Worm (Caenorhabditis elegans): ENCODE results near the gene sav-1.

sav-1 gene

DNA sequence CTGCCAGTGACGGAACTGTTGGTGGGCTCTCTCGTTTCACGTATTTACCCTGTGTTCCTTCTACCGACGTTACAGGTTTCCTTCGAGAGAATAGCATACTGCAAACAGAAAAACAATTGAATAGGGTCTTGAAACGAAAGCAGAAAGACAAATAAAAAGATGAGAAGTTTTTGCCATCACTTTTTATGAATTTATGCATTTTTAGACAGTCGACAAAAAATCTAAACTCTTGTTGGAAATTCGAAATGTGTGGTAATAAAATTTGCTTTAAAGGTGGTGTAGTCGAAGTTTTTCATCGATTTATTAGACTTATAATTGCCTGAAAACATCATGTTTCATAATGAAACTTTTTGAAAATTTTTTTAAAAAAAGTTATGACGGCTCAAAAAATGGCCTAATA lies at the start of gene sav-1:
Gene sav-1 (minus strand): TSS at position 101 of the 400 bp plus-strand sequence.
- TF ChIP-seq mdl-1 (tag; optimal IDR thresholded peaks at IDR 0.05) (no peak), unc-39 (tag; optimal IDR thresholded peaks at IDR 0.05) (no peak), nhr-11 (tag; optimal IDR thresholded peaks at IDR 0.05) (no peak), nfya-1 (tag; optimal IDR thresholded peaks at IDR 0.05; ENCODE audit: insufficient read depth) (no peak), nhr-28 (tag; optimal IDR thresholded peaks at IDR 0.05) (no peak), ztf-11 (tag; optimal IDR thresholded peaks at IDR 0.05) (no peak), lin-39 (tag; optimal IDR thresholded peaks at IDR 0.05) (no peak), zag-1 (tag; optimal IDR thresholded peaks at IDR 0.05) (no peak), fos-1 (tag; optimal IDR thresholded peaks at IDR 0.05) (no peak), elt-2 (tag; optimal IDR thresholded peaks at IDR 0.05) (no peak), pha-4 (tag; optimal IDR thresholded peaks at IDR 0.05) (no peak), nhr-237 (tag; optimal IDR thresholded peaks at IDR 0.05) (no peak), ZK546.5 (tag; optimal IDR thresholded peaks at IDR 0.05) (no peak), egl-5 (tag; optimal IDR thresholded peaks at IDR 0.05) (no peak), jun-1 (tag; optimal IDR thresholded peaks at IDR 0.05) (no peak), ceh-9 (tag; optimal IDR thresholded peaks at IDR 0.05) (no peak), nhr-76 (tag; optimal IDR thresholded peaks at IDR 0.05) (no peak), ceh-16 (tag; optimal IDR thresholded peaks at IDR 0.05) (no peak)

DNA sequence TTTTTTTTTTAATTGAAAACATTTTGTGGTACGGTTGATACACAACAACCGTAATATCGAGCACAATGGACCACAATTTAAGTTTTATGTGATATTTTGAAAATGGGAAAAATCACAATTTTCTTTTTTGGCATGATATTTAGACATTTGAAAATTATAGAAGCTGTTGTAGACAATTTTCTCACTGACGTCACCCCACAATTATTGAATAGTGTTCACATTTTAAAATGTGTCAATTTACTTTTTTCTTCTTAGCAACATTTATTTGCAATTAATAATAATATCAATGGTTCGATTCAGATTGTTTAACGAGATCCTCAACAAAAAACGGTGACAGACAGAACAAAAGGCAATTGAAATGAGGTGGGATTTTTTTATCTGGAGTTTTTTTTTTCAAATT lies 48.4 kb upstream of the sav-1 start, which contains the start of gene T01B6.1:
Gene T01B6.1 (plus strand): TSS at position 301 of the 400 bp plus-strand sequence.
- TF ChIP-seq pha-4 (tag; optimal IDR thresholded peaks at IDR 0.05) (no peak), sea-2 (GFP tag; optimal IDR thresholded peaks at IDR 0.05) (no peak), nfya-1 (tag; optimal IDR thresholded peaks at IDR 0.05; ENCODE audit: insufficient read depth) (no peak), mdl-1 (tag; optimal IDR thresholded peaks at IDR 0.05) (no peak), nhr-237 (tag; optimal IDR thresholded peaks at IDR 0.05) (no peak), elt-1 (tag; optimal IDR thresholded peaks at IDR 0.05) (no peak), fkh-10 (GFP tag; optimal IDR thresholded peaks at IDR 0.05) (no peak), daf-12 (tag; optimal IDR thresholded peaks at IDR 0.05) (no peak), aly-2 (tag; optimal IDR thresholded peaks at IDR 0.05) (no peak), lin-15B (tag; optimal IDR thresholded peaks at IDR 0.05) (no peak), ztf-11 (tag; optimal IDR thresholded peaks at IDR 0.05) (no peak), ztf-4 (tag; optimal IDR thresholded peaks at IDR 0.05) (no peak), eor-1 (tag; optimal IDR thresholded peaks at IDR 0.05) (no peak)

DNA sequence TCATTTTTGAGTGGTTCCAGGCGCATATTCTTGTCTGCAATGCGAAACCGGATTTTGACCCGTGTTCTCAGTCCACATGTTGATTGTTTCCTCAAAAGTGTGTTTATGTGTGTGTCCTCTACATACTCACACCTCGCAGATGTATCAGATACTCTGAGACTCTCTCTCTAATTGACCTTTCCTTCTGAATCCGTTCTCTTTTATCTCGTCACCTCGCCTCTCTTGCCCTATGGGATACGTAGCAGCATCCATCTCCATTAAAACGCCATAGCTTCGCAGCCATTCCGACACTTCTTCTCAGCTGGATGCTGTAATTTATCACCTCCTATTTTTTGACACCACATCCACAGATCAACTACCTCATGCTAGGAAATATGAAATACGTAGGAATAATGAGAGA lies 43.5 kb upstream of the sav-1 start:
- TF ChIP-seq jun-1 (tag; optimal IDR thresholded peaks at IDR 0.05) (no peak), ceh-9 (tag; optimal IDR thresholded peaks at IDR 0.05) (no peak), nhr-25 (tag; optimal IDR thresholded peaks at IDR 0.05) (peak; percentile 23)

DNA sequence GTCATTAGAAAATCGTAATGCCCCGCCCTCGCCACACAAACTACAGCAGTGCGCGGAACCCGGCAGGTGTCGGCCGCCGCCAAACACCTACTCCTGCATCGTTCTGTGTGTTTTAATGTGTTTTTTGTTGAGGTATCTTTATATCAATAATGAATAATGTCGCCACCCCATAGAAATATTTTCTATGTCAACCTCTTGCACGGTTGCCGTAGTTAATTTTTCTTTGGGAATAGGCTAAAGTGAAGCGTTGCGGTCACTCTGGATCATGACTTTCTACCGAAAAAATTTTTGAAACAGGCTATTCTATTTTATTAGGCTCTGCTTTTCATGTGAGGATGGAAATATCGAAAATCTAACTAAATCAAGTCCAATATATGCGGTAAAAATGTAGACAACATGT lies 41.9 kb upstream of the sav-1 start:
- TF ChIP-seq fkh-10 (GFP tag; optimal IDR thresholded peaks at IDR 0.05) (no peak), nhr-25 (tag; optimal IDR thresholded peaks at IDR 0.05) (peak; percentile 6), nhr-77 (tag; optimal IDR thresholded peaks at IDR 0.05) (no peak), snpc-4 (tag; optimal IDR thresholded peaks at IDR 0.05) (peak; percentile 98), nhr-12 (tag; optimal IDR thresholded peaks at IDR 0.05) (no peak), unc-62 (GFP tag; optimal IDR thresholded peaks at IDR 0.05) (no peak), nfya-1 (tag; optimal IDR thresholded peaks at IDR 0.05; ENCODE audit: insufficient read depth) (peak; percentile 26), ztf-4 (tag; optimal IDR thresholded peaks at IDR 0.05) (no peak), hmg-11 (tag; optimal IDR thresholded peaks at IDR 0.05) (peak; percentile 9), jun-1 (tag; optimal IDR thresholded peaks at IDR 0.05) (no peak), ceh-9 (tag; optimal IDR thresholded peaks at IDR 0.05) (no peak), nhr-43 (tag; optimal IDR thresholded peaks at IDR 0.05; ENCODE audit: poor library complexity, severe bottlenecking) (no peak), ZK546.5 (tag; optimal IDR thresholded peaks at IDR 0.05) (no peak), zag-1 (tag; optimal IDR thresholded peaks at IDR 0.05) (no peak), aly-2 (tag; optimal IDR thresholded peaks at IDR 0.05) (no peak), ceh-82 (tag; optimal IDR thresholded peaks at IDR 0.05) (no peak), egl-5 (tag; optimal IDR thresholded peaks at IDR 0.05) (no peak), unc-39 (tag; optimal IDR thresholded peaks at IDR 0.05) (no peak), elt-3 (tag; optimal IDR thresholded peaks at IDR 0.05) (peak in 2 of 3 experiments; percentile 28 to 52), sea-2 (GFP tag; optimal IDR thresholded peaks at IDR 0.05) (no peak), ama-1 (optimal IDR thresholded peaks at IDR 0.05) (peak; percentile 90), lin-39 (tag; optimal IDR thresholded peaks at IDR 0.05) (no peak), nhr-67 (tag; optimal IDR thresholded peaks at IDR 0.05) (no peak), pqm-1 (tag; optimal IDR thresholded peaks at IDR 0.05) (peak; percentile 30), fkh-2 (tag; optimal IDR thresholded peaks at IDR 0.05) (no peak), elt-2 (tag; optimal IDR thresholded peaks at IDR 0.05) (peak; percentile 14), mml-1 (tag; optimal IDR thresholded peaks at IDR 0.05) (no peak), nhr-23 (tag; optimal IDR thresholded peaks at IDR 0.05) (peak; percentile 13), pha-4 (tag; optimal IDR thresholded peaks at IDR 0.05) (peak; percentile 17), lsy-12 (tag; optimal IDR thresholded peaks at IDR 0.05) (peak; percentile 7), lin-15B (tag; optimal IDR thresholded peaks at IDR 0.05) (no peak), R02D3.7 (tag; optimal IDR thresholded peaks at IDR 0.05) (no peak), fos-1 (tag; optimal IDR thresholded peaks at IDR 0.05) (no peak), eor-1 (tag; optimal IDR thresholded peaks at IDR 0.05) (no peak), nhr-28 (tag; optimal IDR thresholded peaks at IDR 0.05) (no peak), nhr-76 (tag; optimal IDR thresholded peaks at IDR 0.05) (no peak), ceh-16 (tag; optimal IDR thresholded peaks at IDR 0.05) (no peak), skn-1 (tag; optimal IDR thresholded peaks at IDR 0.05) (no peak), elt-1 (tag; optimal IDR thresholded peaks at IDR 0.05) (no peak), mdl-1 (tag; optimal IDR thresholded peaks at IDR 0.05) (no peak)
